Fruit fly (Drosophila melanogaster) whole organism, wandering third instar larva: ENCODE measurements around the gene Grip91.
A peak's percentile ranks its signal among the peaks of the same experiment; 100 is the strongest.

Experiments
- Abd-B ChIP-seq: fragments of >200 bp; optimal IDR thresholded peaks from 2 replicates; lab custom pipeline; 2017; ENCODE audit warnings: missing biosample characterization, missing genetic modification characterization
- CG32264 ChIP-seq: fragments of 200-800 bp; sonication (Bioruptor generic); optimal IDR thresholded peaks from 2 replicates; lab custom pipeline; 2016; ENCODE audit warnings: missing biosample characterization, missing genetic modification characterization
- CG9705 ChIP-seq: fragments of 200-800 bp; sonication (Bioruptor generic); optimal IDR thresholded peaks from 2 replicates; lab custom pipeline; 2018; ENCODE audit warnings: missing biosample characterization, mild to moderate bottlenecking, missing genetic modification characterization
- CrebA ChIP-seq: fragments of 200-800 bp; sonication (Bioruptor generic); optimal IDR thresholded peaks from 2 replicates; lab custom pipeline; 2016; ENCODE audit warnings: missing biosample characterization, mild to moderate bottlenecking, missing genetic modification characterization, borderline replicate concordance
- Dfd ChIP-seq: fragments of >200 bp; optimal IDR thresholded peaks from 2 replicates; lab custom pipeline; 2017; ENCODE audit warnings: missing biosample characterization, missing genetic modification characterization
- Dif ChIP-seq: fragments of 200-275, 200-300 bp; sonication (Bioruptor generic); optimal IDR thresholded peaks from 2 replicates; lab custom pipeline; 2018; ENCODE audit warnings: missing biosample characterization, missing genetic modification characterization; ENCODE audit not compliant: partially characterized antibody
- GATAd ChIP-seq: sonication (Bioruptor generic); optimal IDR thresholded peaks from 2 replicates; lab custom pipeline; 2016; ENCODE audit warnings: missing biosample characterization, missing genetic modification characterization
- HLH106 ChIP-seq: fragments of 200-800 bp; optimal IDR thresholded peaks from 3 replicates; lab custom pipeline; 2019; ENCODE audit warnings: missing biosample characterization, mild to moderate bottlenecking, missing genetic modification characterization, moderate library complexity
- Hnf4 ChIP-seq: fragments of 200-800 bp; sonication (Bioruptor generic); optimal IDR thresholded peaks from 2 replicates; lab custom pipeline; 2016; ENCODE audit warnings: missing biosample characterization, mild to moderate bottlenecking, missing genetic modification characterization
- Hr78 ChIP-seq: fragments of >200 bp; optimal IDR thresholded peaks from 2 replicates; lab custom pipeline; 2017; ENCODE audit warnings: missing biosample characterization, missing genetic modification characterization
- Hr83 ChIP-seq: fragments of 200-300 bp; sonication (Bioruptor generic); optimal IDR thresholded peaks from 2 replicates; lab custom pipeline; 2016; ENCODE audit warnings: missing biosample characterization, mild to moderate bottlenecking, missing genetic modification characterization, moderate library complexity; ENCODE audit not compliant: poor library complexity, severe bottlenecking
- Jra ChIP-seq: sonication (Bioruptor generic); optimal IDR thresholded peaks from 2 replicates; lab custom pipeline; 2016; ENCODE audit warnings: missing biosample characterization, missing genetic modification characterization
- Mio ChIP-seq: sonication (Bioruptor generic); optimal IDR thresholded peaks from 2 replicates; lab custom pipeline; 2016; ENCODE audit warnings: missing biosample characterization, missing genetic modification characterization
- Myc ChIP-seq: fragments of >200 bp; optimal IDR thresholded peaks from 2 replicates; lab custom pipeline; 2017
- N ChIP-seq: fragments of >200 bp; optimal IDR thresholded peaks from 2 replicates; lab custom pipeline; 2018; ENCODE audit warnings: missing biosample characterization, missing external identifiers, missing genetic modification characterization
- OdsH ChIP-seq: fragments of 200-800 bp; sonication (Bioruptor generic); optimal IDR thresholded peaks from 2 replicates; lab custom pipeline; 2016; ENCODE audit warnings: missing biosample characterization, mild to moderate bottlenecking, missing genetic modification characterization
- Rel ChIP-seq, 2 experiments: fragments of 200-800 bp; sonication (Bioruptor generic) in 1 of 2; optimal IDR thresholded peaks; 2 replicates in 1 of 2; 3 replicates in 1 of 2; lab custom pipeline; 2016 to 2019; ENCODE audit warnings: mild to moderate bottlenecking in 2 of 2, missing biosample characterization in 2 of 2, missing genetic modification characterization in 2 of 2, moderate library complexity in 1 of 2
- Sp1 ChIP-seq: fragments of 200-800 bp; sonication (Bioruptor generic); optimal IDR thresholded peaks from 3 replicates; lab custom pipeline; 2019; ENCODE audit warnings: missing biosample characterization, mild to moderate bottlenecking, missing genetic modification characterization, moderate library complexity
- Vsx2 ChIP-seq: fragments of 200-300, 225-300 bp; sonication (Bioruptor generic); optimal IDR thresholded peaks from 2 replicates; lab custom pipeline; 2018; ENCODE audit warnings: missing biosample characterization, missing genetic modification characterization; ENCODE audit not compliant: partially characterized antibody
- br ChIP-seq: fragments of 200-800 bp; sonication (Bioruptor generic); optimal IDR thresholded peaks from 2 replicates; lab custom pipeline; 2016; ENCODE audit warnings: missing biosample characterization, missing genetic modification characterization
- brk ChIP-seq: fragments of 200-800 bp; sonication (Bioruptor generic); optimal IDR thresholded peaks from 2 replicates; lab custom pipeline; 2016; ENCODE audit warnings: missing biosample characterization, mild to moderate bottlenecking, missing genetic modification characterization
- dl ChIP-seq, 2 experiments: fragments of 175-275, 200-275 bp in 1 of 2; fragments of 200-275 bp in 1 of 2; sonication (Bioruptor generic); optimal IDR thresholded peaks; lab custom pipeline; 2018; ENCODE audit warnings: mild to moderate bottlenecking in 2 of 2, missing biosample characterization in 2 of 2, missing genetic modification characterization in 2 of 2, moderate library complexity in 2 of 2; ENCODE audit not compliant: partially characterized antibody in 2 of 2, insufficient read depth in 1 of 2
- dmrt93B ChIP-seq: fragments of 200-800 bp; sonication (Bioruptor generic); optimal IDR thresholded peaks from 2 replicates; lab custom pipeline; 2018; ENCODE audit warnings: missing biosample characterization, mild to moderate bottlenecking, missing genetic modification characterization
- dsf ChIP-seq: sonication (Bioruptor generic); optimal IDR thresholded peaks from 2 replicates; lab custom pipeline; 2016; ENCODE audit warnings: missing biosample characterization, missing genetic modification characterization, borderline replicate concordance
- ey ChIP-seq: fragments of 200-800 bp; sonication (Bioruptor generic); optimal IDR thresholded peaks from 2 replicates; lab custom pipeline; 2016; ENCODE audit warnings: missing biosample characterization, missing genetic modification characterization
- foxo ChIP-seq, 2 experiments: fragments of 200-800 bp; sonication (Bioruptor generic); optimal IDR thresholded peaks; 2 replicates in 1 of 2; 3 replicates in 1 of 2; lab custom pipeline; 2016 to 2017; ENCODE audit warnings: missing biosample characterization in 2 of 2, missing genetic modification characterization in 2 of 2
- fru ChIP-seq: fragments of 200-800 bp; sonication (Bioruptor generic); optimal IDR thresholded peaks from 3 replicates; lab custom pipeline; 2016; ENCODE audit warnings: missing biosample characterization, mild to moderate bottlenecking, missing genetic modification characterization
- h ChIP-seq: fragments of 200-800 bp; sonication (Bioruptor generic); optimal IDR thresholded peaks from 3 replicates; lab custom pipeline; 2016; ENCODE audit warnings: missing biosample characterization, mild to moderate bottlenecking, missing genetic modification characterization
- jim ChIP-seq: fragments of 175-275, 200-325 bp; sonication (Bioruptor generic); optimal IDR thresholded peaks from 2 replicates; lab custom pipeline; 2016; ENCODE audit warnings: missing biosample characterization, mild to moderate bottlenecking, missing genetic modification characterization
- lola ChIP-seq: fragments of >200 bp; optimal IDR thresholded peaks from 2 replicates; lab custom pipeline; 2017; ENCODE audit warnings: missing biosample characterization, missing genetic modification characterization
- pan ChIP-seq: fragments of >200 bp; optimal IDR thresholded peaks from 2 replicates; lab custom pipeline; 2017
- psq ChIP-seq: fragments of 200-800 bp; sonication (Bioruptor generic); optimal IDR thresholded peaks from 3 replicates; lab custom pipeline; 2017; ENCODE audit warnings: missing biosample characterization, mild to moderate bottlenecking, missing genetic modification characterization, moderate library complexity
- rgr ChIP-seq: fragments of 200-800 bp; sonication (Bioruptor generic); optimal IDR thresholded peaks from 3 replicates; lab custom pipeline; 2016; ENCODE audit warnings: missing biosample characterization, mild to moderate bottlenecking, missing genetic modification characterization
- sage ChIP-seq: fragments of 200-800 bp; sonication (Bioruptor generic); optimal IDR thresholded peaks from 2 replicates; lab custom pipeline; 2016; ENCODE audit warnings: missing biosample characterization, mild to moderate bottlenecking, missing genetic modification characterization
- sv ChIP-seq: fragments of 200-800 bp; sonication (Bioruptor generic); optimal IDR thresholded peaks from 3 replicates; lab custom pipeline; 2016; ENCODE audit warnings: missing biosample characterization, missing genetic modification characterization
- tai ChIP-seq: sonication (Bioruptor generic); optimal IDR thresholded peaks from 2 replicates; lab custom pipeline; 2016; ENCODE audit warnings: missing biosample characterization, missing genetic modification characterization
- usp ChIP-seq: fragments of >200 bp; optimal IDR thresholded peaks from 2 replicates; lab custom pipeline; 2017; ENCODE audit warnings: missing biosample characterization, missing genetic modification characterization
- woc ChIP-seq: sonication (Bioruptor generic); optimal IDR thresholded peaks from 2 replicates; lab custom pipeline; 2016; ENCODE audit warnings: missing biosample characterization, mild to moderate bottlenecking, missing genetic modification characterization

Gene Grip91

dm6 chrX:13744599-13745052, at the start of gene Grip91:
Grip91 (minus strand) TSS chrX:13744683.
- TF ChIP-seq jim (GFP tag; lab: Kevin White, UChicago): no peak
- no peak for TF ChIP-seq psq (GFP tag; lab: Kevin White, UChicago)
- no peak for TF ChIP-seq Dfd (GFP tag; lab: Kevin White, UChicago)
- no peak for TF ChIP-seq brk (GFP tag; lab: Kevin White, UChicago)
- TF ChIP-seq dmrt93B (GFP tag; lab: Kevin White, UChicago): no peak
- no peak for TF ChIP-seq Mio (GFP tag; lab: Kevin White, UChicago)
- no peak for TF ChIP-seq dsf (GFP tag; lab: Kevin White, UChicago)
- no peak for TF ChIP-seq CG9705 (GFP tag; lab: Kevin White, UChicago)
- no peak for TF ChIP-seq pan
- no peak for TF ChIP-seq woc (GFP tag; lab: Kevin White, UChicago)
- no peak for TF ChIP-seq OdsH (GFP tag; lab: Kevin White, UChicago)
- TF ChIP-seq Vsx2 (GFP tag; lab: Kevin White, UChicago): no peak
- TF ChIP-seq Myc: no peak
- no peak for TF ChIP-seq Jra (GFP tag; lab: Kevin White, UChicago)
- TF ChIP-seq CG32264: no peak
- no peak for TF ChIP-seq Hr83 (GFP tag; lab: Kevin White, UChicago)
- no peak for TF ChIP-seq Sp1
- no peak for TF ChIP-seq ey (GFP tag; lab: Kevin White, UChicago)
- TF ChIP-seq Rel (GFP tag; optimal IDR thresholded peaks at IDR 0.05; lab: Kevin White, UChicago): no peak
- TF ChIP-seq Rel (tag; optimal IDR thresholded peaks at IDR 0.05; lab: Kevin White, UChicago): peak; percentile 34
- no peak for TF ChIP-seq dl (GFP tag; optimal IDR thresholded peaks at IDR 0.05; lab: Kevin White, UChicago; ENCODE audit: insufficient read depth in 1 of 2, partially characterized antibody in 2 of 2)
- TF ChIP-seq h: peak; percentile 14
- no peak for TF ChIP-seq usp (GFP tag; lab: Kevin White, UChicago)
- no peak for TF ChIP-seq lola (GFP tag; lab: Kevin White, UChicago)
- TF ChIP-seq CrebA (GFP tag; lab: Kevin White, UChicago): no peak
- TF ChIP-seq fru (GFP tag; lab: Kevin White, UChicago): peak; percentile 9
- TF ChIP-seq Hr78 (GFP tag; lab: Kevin White, UChicago): no peak
- no peak for TF ChIP-seq GATAd (GFP tag; lab: Kevin White, UChicago)
- peak; percentile 26 for TF ChIP-seq rgr (GFP tag; lab: Kevin White, UChicago)
- TF ChIP-seq foxo (GFP tag; optimal IDR thresholded peaks at IDR 0.05; lab: Kevin White, UChicago): peak in 1 of 2 experiments; percentile 15
- no peak for TF ChIP-seq Abd-B (GFP tag; lab: Kevin White, UChicago)
- no peak for TF ChIP-seq N (GFP tag; lab: Kevin White, UChicago)
- no peak for TF ChIP-seq Hnf4 (GFP tag; lab: Kevin White, UChicago)
- TF ChIP-seq HLH106 (tag; lab: Kevin White, UChicago): peak; percentile 5
- TF ChIP-seq sage (GFP tag; lab: Kevin White, UChicago): no peak
- no peak for TF ChIP-seq Dif
- no peak for TF ChIP-seq sv
- TF ChIP-seq tai (GFP tag; lab: Kevin White, UChicago): no peak
- no peak for TF ChIP-seq br

dm6 chrX:13792463-13792862, 48.0 kb upstream of the Grip91 start:
- TF ChIP-seq N (GFP tag; lab: Kevin White, UChicago): no peak
- no peak for TF ChIP-seq lola (GFP tag; lab: Kevin White, UChicago)
- no peak for TF ChIP-seq CG32264
- TF ChIP-seq Hnf4 (GFP tag; lab: Kevin White, UChicago): no peak
- no peak for TF ChIP-seq jim (GFP tag; lab: Kevin White, UChicago)
- TF ChIP-seq CrebA (GFP tag; lab: Kevin White, UChicago): no peak
- no peak for TF ChIP-seq ey (GFP tag; lab: Kevin White, UChicago)

dm6 chrX:13791011-13791410, 46.5 kb upstream of the Grip91 start, which contains the start of gene CG10993:
CG10993 (minus strand) TSS chrX:13791111.
- TF ChIP-seq pan (no peak), Rel (GFP tag; optimal IDR thresholded peaks at IDR 0.05; lab: Kevin White, UChicago) (no peak), Rel (tag; optimal IDR thresholded peaks at IDR 0.05; lab: Kevin White, UChicago) (no peak), rgr (GFP tag; lab: Kevin White, UChicago) (no peak), Mio (GFP tag; lab: Kevin White, UChicago) (no peak)
